Fruit fly (Drosophila melanogaster) whole organism, embryonic: ENCODE results near the gene CG7006.

Experiments
- CG10654 ChIP-seq: fragments of 200-800 bp; sonication (Bioruptor generic); optimal IDR thresholded peaks from 2 replicates; lab custom pipeline; 2016; ENCODE audit warnings: missing biosample characterization, missing genetic modification characterization
- CG10959 ChIP-seq: fragments of 200-800 bp; sonication (Bioruptor generic); IDR thresholded peaks from 2 replicates; pipeline ENCODE4 v1.3.6; 2022; ENCODE audit warnings: missing biosample characterization, missing genetic modification characterization
- CG12299 ChIP-seq: fragments of 200-800 bp; sonication (Bioruptor generic); optimal IDR thresholded peaks from 2 replicates; lab custom pipeline; 2018; ENCODE audit warnings: missing biosample characterization, mild to moderate bottlenecking, missing genetic modification characterization
- CG15479 ChIP-seq: fragments of 200-800 bp; sonication (Bioruptor generic); optimal IDR thresholded peaks from 3 replicates; lab custom pipeline; 2019; ENCODE audit warnings: missing biosample characterization, mild to moderate bottlenecking, missing genetic modification characterization, moderate library complexity
- CG15514 ChIP-seq: fragments of 200-800 bp; sonication (Bioruptor generic); optimal IDR thresholded peaks from 3 replicates; lab custom pipeline; 2017; ENCODE audit warnings: missing biosample characterization, missing genetic modification characterization, mild to moderate bottlenecking, moderate library complexity, missing genetic modification reagents
- CG18011 ChIP-seq: fragments of 200-800 bp; sonication (Bioruptor generic); optimal IDR thresholded peaks from 2 replicates; lab custom pipeline; 2017; ENCODE audit warnings: missing biosample characterization, missing genetic modification characterization, mild to moderate bottlenecking, moderate library complexity, missing genotype
- CG1832 ChIP-seq: fragments of 200-800 bp; sonication (Bioruptor generic); optimal IDR thresholded peaks from 2 replicates; lab custom pipeline; 2017; ENCODE audit warnings: missing biosample characterization, mild to moderate bottlenecking, missing genetic modification characterization, inconsistent platforms
- CG3163 ChIP-seq: fragments of 200-800 bp; sonication (Bioruptor generic); optimal IDR thresholded peaks from 3 replicates; lab custom pipeline; 2016; ENCODE audit warnings: missing biosample characterization, missing genetic modification characterization
- CG33213 ChIP-seq: fragments of 200-800 bp; sonication (Bioruptor generic); optimal IDR thresholded peaks from 3 replicates; lab custom pipeline; 2016; ENCODE audit warnings: missing biosample characterization, missing genetic modification characterization
- CG34376 ChIP-seq: fragments of 200-800 bp; sonication (Bioruptor generic); optimal IDR thresholded peaks from 2 replicates; lab custom pipeline; 2018; ENCODE audit warnings: missing biosample characterization, mild to moderate bottlenecking, missing genetic modification characterization
- CG4820 ChIP-seq: fragments of 200-800 bp; sonication (Bioruptor generic); optimal IDR thresholded peaks from 3 replicates; lab custom pipeline; 2016; ENCODE audit warnings: missing biosample characterization, missing genetic modification characterization
- CG7372 ChIP-seq: fragments of 200-800 bp; sonication (Bioruptor generic); IDR thresholded peaks from 2 replicates; pipeline ENCODE4 v1.3.6; 2022; ENCODE audit warnings: missing biosample characterization, missing genetic modification characterization
- CG7928 ChIP-seq: fragments of 200-800 bp; sonication (Bioruptor generic); optimal IDR thresholded peaks from 2 replicates; lab custom pipeline; 2017; ENCODE audit warnings: missing biosample characterization, mild to moderate bottlenecking, missing genetic modification characterization
- CG8281 ChIP-seq: fragments of 200-800 bp; sonication (Bioruptor generic); optimal IDR thresholded peaks from 2 replicates; lab custom pipeline; 2018; ENCODE audit warnings: missing biosample characterization, mild to moderate bottlenecking, missing genetic modification characterization, moderate library complexity
- CG9932 ChIP-seq: fragments of 200-800 bp; sonication (Bioruptor generic); IDR thresholded peaks from 2 replicates; pipeline ENCODE4 v1.3.6; 2022; ENCODE audit warnings: missing biosample characterization, missing genetic modification characterization
- CrebB ChIP-seq: fragments of 200-800 bp; sonication (Bioruptor generic); optimal IDR thresholded peaks from 3 replicates; lab custom pipeline; 2018; ENCODE audit warnings: missing biosample characterization, mild to moderate bottlenecking, missing genetic modification characterization
- Deaf1 ChIP-seq: fragments of 200-800 bp; optimal IDR thresholded peaks from 3 replicates; lab custom pipeline; 2019; ENCODE audit warnings: missing biosample characterization, mild to moderate bottlenecking, missing genetic modification characterization, moderate library complexity
- Fer1 ChIP-seq: fragments of 200-800 bp; sonication (Bioruptor generic); optimal IDR thresholded peaks from 2 replicates; lab custom pipeline; 2017; ENCODE audit warnings: missing biosample characterization, mild to moderate bottlenecking, missing genetic modification characterization
- HLH4C ChIP-seq: fragments of 200-800 bp; sonication (Bioruptor generic); IDR thresholded peaks from 3 replicates; pipeline ENCODE4 v1.3.6; 2022; ENCODE audit warnings: missing biosample characterization, missing genetic modification characterization; ENCODE audit not compliant: partially characterized antibody
- Max ChIP-seq: fragments of 200-800 bp; sonication (Bioruptor generic); optimal IDR thresholded peaks from 2 replicates; lab custom pipeline; 2016; ENCODE audit warnings: missing biosample characterization, mild to moderate bottlenecking, missing genetic modification characterization
- Opbp ChIP-seq: fragments of 200-800 bp; sonication (Bioruptor generic); IDR thresholded peaks from 3 replicates; pipeline ENCODE4 v1.3.6; 2022; ENCODE audit warnings: missing biosample characterization, missing genetic modification characterization; ENCODE audit not compliant: partially characterized antibody
- Ptx1 ChIP-seq: fragments of 200-800 bp; sonication (Bioruptor generic); IDR thresholded peaks from 2 replicates; pipeline ENCODE4 v1.3.6; 2022; ENCODE audit warnings: missing biosample characterization, missing genetic modification characterization
- Trl ChIP-seq, 3 experiments: fragments of >200 bp in 2 of 3; fragments of 200-800 bp in 1 of 3; sonication (Bioruptor generic) in 1 of 3; optimal IDR thresholded peaks; 2 replicates in 1 of 3; 3 replicates in 2 of 3; lab custom pipeline; 2016 to 2017; ENCODE audit warnings: missing biosample characterization in 1 of 3, missing genetic modification characterization in 1 of 3
- crol ChIP-seq: fragments of 200-800 bp; sonication (Bioruptor generic); IDR thresholded peaks from 2 replicates; pipeline ENCODE4 v1.3.6; 2022; ENCODE audit warnings: missing biosample characterization, missing genetic modification characterization
- eve ChIP-seq, 2 experiments: fragments of >200 bp; optimal IDR thresholded peaks; 2 replicates each; lab custom pipeline; 2017; ENCODE audit warnings: missing biosample characterization in 2 of 2, missing genetic modification characterization in 2 of 2
- fd102C ChIP-seq: fragments of 200-800 bp; sonication (Bioruptor generic); optimal IDR thresholded peaks from 2 replicates; lab custom pipeline; 2018; ENCODE audit warnings: missing biosample characterization, mild to moderate bottlenecking, missing genetic modification characterization, moderate library complexity
- gfzf ChIP-seq: fragments of 200-800 bp; sonication (Bioruptor generic); optimal IDR thresholded peaks from 2 replicates; lab custom pipeline; 2016; ENCODE audit warnings: missing biosample characterization, mild to moderate bottlenecking, missing genetic modification characterization, moderate library complexity
- her ChIP-seq: fragments of 200-800 bp; sonication (Bioruptor generic); optimal IDR thresholded peaks from 2 replicates; lab custom pipeline; 2016; ENCODE audit warnings: missing biosample characterization, missing genetic modification characterization
- lola ChIP-seq, 3 experiments: fragments of >200 bp in 2 of 3; fragments of 200-800 bp in 1 of 3; sonication (Bioruptor generic) in 1 of 3; optimal IDR thresholded peaks; 2 replicates each; lab custom pipeline; 2017 to 2019; ENCODE audit warnings: missing biosample characterization in 3 of 3, missing genetic modification characterization in 3 of 3, mild to moderate bottlenecking in 1 of 3, moderate library complexity in 1 of 3
- p53 ChIP-seq: fragments of 200-800 bp; sonication (Bioruptor generic); optimal IDR thresholded peaks from 2 replicates; lab custom pipeline; 2016; ENCODE audit warnings: missing biosample characterization, missing genetic modification characterization
- pnt ChIP-seq: fragments of 200-800 bp; sonication (Bioruptor generic); optimal IDR thresholded peaks from 3 replicates; lab custom pipeline; 2016; ENCODE audit warnings: missing biosample characterization, missing genetic modification characterization
- sd ChIP-seq: fragments of 200-800 bp; sonication (Bioruptor generic); optimal IDR thresholded peaks from 3 replicates; lab custom pipeline; 2018; ENCODE audit warnings: missing biosample characterization, mild to moderate bottlenecking, missing genetic modification characterization, moderate library complexity
- sens ChIP-seq: fragments of 200-800 bp; sonication (Bioruptor generic); peaks from one replicate; lab custom pipeline; 2016; ENCODE audit warnings: missing biosample characterization, missing genetic modification characterization
- tio ChIP-seq: fragments of 200-800 bp; sonication (Bioruptor generic); optimal IDR thresholded peaks from 2 replicates; lab custom pipeline; 2017; ENCODE audit warnings: missing biosample characterization, missing genetic modification characterization, inconsistent platforms
- vfl ChIP-seq: fragments of 200-800 bp; sonication (Bioruptor generic); optimal IDR thresholded peaks from 2 replicates; lab custom pipeline; 2016; ENCODE audit warnings: missing biosample characterization, missing genetic modification characterization
- vvl ChIP-seq: fragments of 200-800 bp; sonication (Bioruptor generic); IDR thresholded peaks from 2 replicates; pipeline ENCODE4 v1.3.6; 2022; ENCODE audit warnings: missing biosample characterization, missing genetic modification characterization

Gene CG7006

dm6 chr3R:24829887-24830351 is 20.5 kb upstream of the CG7006 start, which contains the start of the genes Kaz and CG43273 (continued):
- TF ChIP-seq CG12299 (tag; lab: Kevin White, UChicago) (peak; percentile 38), CG9932 (GFP tag; lab: Robert Waterston, UW) (peak; percentile 78), CG33213 (GFP tag; lab: Kevin White, UChicago) (no peak), p53 (GFP tag; lab: Kevin White, UChicago) (no peak), CG15514 (GFP tag; lab: Kevin White, UChicago) (peak; percentile 37), CG3163 (GFP tag; lab: Kevin White, UChicago) (no peak), fd102C (GFP tag; lab: Kevin White, UChicago) (no peak), CG10654 (GFP tag; lab: Kevin White, UChicago) (peak; percentile 17), CG1832 (GFP tag; lab: Kevin White, UChicago) (no peak), Max (GFP tag; lab: Kevin White, UChicago) (peak; percentile 56), pnt (peak; percentile 3)

DNA sequence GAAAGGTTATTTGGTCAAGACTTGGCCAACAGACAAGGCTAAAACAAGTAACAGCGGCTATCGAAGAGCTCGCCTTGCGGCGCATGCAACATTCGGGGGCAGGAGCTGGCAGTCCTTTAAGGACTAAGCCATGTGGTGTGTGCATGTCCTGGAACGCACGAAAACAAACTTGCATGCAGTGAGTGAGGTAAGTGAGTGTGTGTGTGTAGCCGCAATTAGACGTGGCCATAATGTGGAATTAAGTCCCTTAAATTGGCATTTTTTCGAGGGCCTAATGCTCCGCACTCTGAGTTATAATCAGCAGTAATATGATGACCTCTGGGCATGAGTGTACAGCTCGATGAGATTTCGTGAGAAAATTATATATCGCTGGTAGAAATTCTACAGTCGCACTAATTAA is 16.8 kb upstream of the CG7006 start, which contains the start of gene sosie:
TSS of gene sosie (plus strand) at position 301 of the 400 bp plus-strand sequence.
- no peak for TF ChIP-seq CG18011 (GFP tag; lab: Kevin White, UChicago)
- no peak for TF ChIP-seq Ptx1
- TF ChIP-seq CG10959 (GFP tag; lab: Robert Waterston, UW) = no peak
- TF ChIP-seq CG7928 (GFP tag; lab: Kevin White, UChicago) = no peak
- TF ChIP-seq CrebB (tag; lab: Kevin White, UChicago) = no peak
- no peak for TF ChIP-seq crol (GFP tag; lab: Robert Waterston, UW)
- TF ChIP-seq sd (tag; lab: Kevin White, UChicago) = no peak
- no peak for TF ChIP-seq CG4820 (GFP tag; lab: Kevin White, UChicago)
- no peak for TF ChIP-seq gfzf (GFP tag; lab: Kevin White, UChicago)
- TF ChIP-seq her (GFP tag; lab: Kevin White, UChicago) = no peak
- TF ChIP-seq Max (GFP tag; lab: Kevin White, UChicago) = no peak
- TF ChIP-seq Fer1 (GFP tag; lab: Kevin White, UChicago) = no peak
- TF ChIP-seq vfl = no peak
- TF ChIP-seq CG8281 (tag; lab: Kevin White, UChicago) = no peak
- no peak for TF ChIP-seq tio (GFP tag; lab: Kevin White, UChicago)
- TF ChIP-seq CG15479 = no peak

DNA sequence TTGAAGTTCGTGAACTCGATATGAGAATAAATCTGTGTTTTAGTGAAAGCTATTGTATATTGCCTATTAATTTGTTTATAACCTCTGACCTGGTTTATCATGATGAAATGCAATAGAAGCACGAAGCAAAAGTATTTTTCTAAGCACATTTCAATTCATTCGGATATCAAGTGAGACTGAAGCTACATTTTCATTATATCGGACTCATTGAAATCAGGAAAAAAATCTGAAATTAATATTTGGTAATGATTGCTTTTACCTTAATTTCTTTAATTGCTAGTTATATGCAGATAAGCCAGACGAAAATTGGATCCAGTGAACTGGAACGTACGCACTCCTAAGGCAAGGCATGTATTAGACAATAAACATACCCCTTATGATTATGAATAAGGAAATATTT is 9.4 kb upstream of the CG7006 start, which contains the start of gene CG33658:
TSS of gene CG33658 (minus strand) at position 101 of the 400 bp plus-strand sequence.
- TF ChIP-seq HLH4C (GFP tag; lab: Robert Waterston, UW) = no peak
- TF ChIP-seq eve (GFP tag; optimal IDR thresholded peaks at IDR 0.05; lab: Kevin White, UChicago) = no peak
- no peak for TF ChIP-seq lola (GFP tag; optimal IDR thresholded peaks at IDR 0.05; lab: Kevin White, UChicago)
- no peak for TF ChIP-seq CG34376 (GFP tag; lab: Kevin White, UChicago)
- no peak for TF ChIP-seq CG7372 (GFP tag; lab: Robert Waterston, UW)

- TF ChIP-seq Trl (optimal IDR thresholded peaks at IDR 0.05; lab: Kevin White, UChicago) (peak in 1 of 2 experiments; percentile 19), Trl (GFP tag; optimal IDR thresholded peaks at IDR 0.05; lab: Kevin White, UChicago) (no peak), Opbp (GFP tag; lab: Robert Waterston, UW) (0 out of 3 replicates have a peak, but pooled peaks have one; percentile 7), vvl (no peak), sens (GFP tag; lab: Kevin White, UChicago) (peak; percentile 39), Deaf1 (peak; percentile 53)
- TF ChIP-seq, all 482 proteins: peak for 4
Observed at dm6 chr3R:24841635-24842034, 8.8 kb upstream of the CG7006 start, which contains the start of gene Esp. Esp (plus strand) TSS chr3R:24841935.
